Worm (Caenorhabditis elegans): ENCODE results near the gene tbx-38.

ce11 chrIII:11816523-11817003, 30.7 kb upstream of the tbx-38 start, which contains the start of gene C18D11.1:
- TF ChIP-seq D2030.7 (GFP tag; IDR thresholded peaks at IDR 0.05) (no peak), hmg-1.2 (GFP tag; IDR thresholded peaks at IDR 0.05) (no peak), ceh-58 (GFP tag; IDR thresholded peaks at IDR 0.05) (no peak), B0035.1 (tag; optimal IDR thresholded peaks at IDR 0.05) (no peak), sea-2 (GFP tag; IDR thresholded peaks at IDR 0.05) (no peak), ama-1 (optimal IDR thresholded peaks at IDR 0.05) (no peak), ama-1 (GFP tag; optimal IDR thresholded peaks at IDR 0.05) (no peak), hlh-12 (tag; optimal IDR thresholded peaks at IDR 0.05) (no peak), Y53G8AR.9 (GFP tag; conservative IDR thresholded peaks at IDR 0.05) (no peak)

All from whole organism, young adult.